Fruit fly (Drosophila melanogaster): Measurements from ENCODE around the gene tup.

The tup gene

DNA sequence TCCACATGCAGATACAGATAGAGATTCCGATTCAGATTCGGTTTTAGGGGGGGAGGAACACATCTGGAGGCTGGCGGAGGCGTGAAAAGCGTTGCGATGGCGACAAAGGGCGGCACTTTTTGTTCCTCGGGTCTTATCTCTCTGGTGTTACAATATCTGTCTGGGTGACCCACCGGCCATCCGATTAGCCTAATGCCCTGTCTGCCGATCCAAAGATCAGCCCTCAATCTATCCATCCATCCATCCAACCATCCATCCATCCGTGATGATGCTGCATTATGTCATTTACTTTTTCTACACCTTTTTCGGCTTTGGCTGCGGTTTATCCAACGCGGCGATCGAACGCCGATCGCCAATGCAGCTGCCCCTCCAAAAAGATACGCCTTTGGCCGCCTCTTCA, 16.9 kb upstream of the tup start:
- TF ChIP-seq CG8478 (optimal IDR thresholded peaks at IDR 0.05) = no peak
- TF ChIP-seq CTCF (optimal IDR thresholded peaks at IDR 0.05) = no peak

DNA sequence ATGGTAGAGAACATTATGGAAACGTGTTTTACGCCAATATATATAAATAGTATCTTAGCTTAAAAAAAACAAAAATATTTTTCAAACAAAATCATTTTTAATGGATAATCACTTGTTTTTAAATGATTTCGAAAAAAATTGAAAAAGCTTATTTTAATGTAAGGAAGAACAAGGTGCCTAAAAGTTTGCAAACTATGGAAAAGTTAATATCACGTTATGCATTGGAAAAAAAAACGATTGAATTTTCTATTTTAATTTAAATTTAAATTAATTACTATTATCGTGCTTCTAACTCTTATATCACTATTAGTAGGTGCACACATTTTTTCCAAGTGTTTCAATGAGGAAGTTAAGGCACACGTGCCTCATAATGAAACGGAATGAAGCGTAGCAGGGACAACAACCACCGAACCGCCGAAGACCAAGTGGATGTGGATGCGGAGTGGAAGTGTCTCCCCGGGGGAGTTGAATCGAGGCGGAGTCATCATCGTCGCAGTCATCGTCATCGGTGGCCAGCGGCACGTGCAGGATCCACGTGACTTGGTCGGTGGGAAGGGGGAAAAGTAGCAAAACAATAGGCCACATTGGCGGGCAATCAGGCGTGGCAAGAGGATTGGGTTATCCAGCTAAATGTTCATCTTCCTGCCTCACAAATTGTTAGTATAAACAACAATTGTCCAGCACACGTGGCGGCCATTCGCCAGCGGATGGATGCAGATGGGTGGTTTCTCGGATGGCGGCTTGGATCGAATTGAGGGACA, 15.9 kb upstream of the tup start:
- no peak for TF ChIP-seq CG8478 (optimal IDR thresholded peaks at IDR 0.05)
- TF ChIP-seq CTCF (optimal IDR thresholded peaks at IDR 0.05) = no peak

DNA sequence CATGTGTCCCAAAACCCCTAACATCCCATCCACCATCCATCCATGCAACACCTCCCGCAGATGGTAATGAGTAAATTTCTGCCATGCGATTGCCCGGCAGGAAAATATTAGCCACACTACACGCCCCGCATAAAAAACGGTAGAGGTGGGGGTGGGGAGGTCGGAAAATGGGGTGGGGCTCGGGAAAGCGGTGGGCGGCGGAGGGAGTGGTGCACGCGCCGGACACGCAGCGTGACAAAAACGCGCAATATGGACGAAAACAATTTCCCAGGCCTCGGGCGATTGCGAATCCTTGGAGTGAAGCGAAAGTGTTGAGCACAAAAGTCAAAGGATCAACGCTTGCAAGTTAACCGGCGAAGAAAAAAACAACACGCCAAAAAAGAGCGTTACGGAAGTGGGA, 15.3 kb upstream of the tup start:
- TF ChIP-seq CG8478 (optimal IDR thresholded peaks at IDR 0.05) (no peak), CTCF (optimal IDR thresholded peaks at IDR 0.05) (no peak)

DNA sequence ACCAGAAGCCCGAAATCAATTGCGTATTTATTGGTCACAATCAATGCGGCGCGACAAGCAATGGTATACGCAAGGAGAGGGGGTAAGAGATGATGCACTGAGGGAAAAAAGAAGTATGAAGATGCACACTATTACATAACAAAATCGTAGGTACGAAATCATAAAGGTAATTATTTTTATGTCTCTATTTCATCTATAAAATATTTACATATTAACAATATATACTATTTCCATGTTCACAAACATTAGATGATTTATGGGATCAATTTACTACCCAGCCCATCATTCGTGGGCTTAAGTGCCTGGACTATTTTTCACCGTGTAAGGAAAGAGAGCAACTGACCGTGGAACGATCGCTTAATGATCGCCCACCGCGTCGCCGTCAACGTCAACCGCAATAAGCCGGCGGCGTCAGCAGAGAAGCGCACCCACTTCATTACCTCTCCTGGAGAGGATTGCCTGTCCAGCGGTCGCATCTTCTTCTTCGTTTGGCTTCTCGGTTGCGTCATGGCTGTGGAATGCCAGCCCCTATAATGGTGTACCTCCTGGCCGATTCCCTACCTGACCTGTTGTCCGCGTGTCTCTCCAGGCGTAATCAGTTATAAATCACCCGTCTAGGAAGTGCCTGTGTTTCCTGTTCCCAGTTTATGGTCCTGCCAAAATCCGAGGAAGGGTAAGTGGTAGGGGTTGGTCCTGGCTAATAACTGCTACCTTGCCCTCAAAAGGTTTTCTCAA, 14.1 kb upstream of the tup start:
- TF ChIP-seq CG8478 (optimal IDR thresholded peaks at IDR 0.05) (no peak), CTCF (optimal IDR thresholded peaks at IDR 0.05) (no peak)

DNA sequence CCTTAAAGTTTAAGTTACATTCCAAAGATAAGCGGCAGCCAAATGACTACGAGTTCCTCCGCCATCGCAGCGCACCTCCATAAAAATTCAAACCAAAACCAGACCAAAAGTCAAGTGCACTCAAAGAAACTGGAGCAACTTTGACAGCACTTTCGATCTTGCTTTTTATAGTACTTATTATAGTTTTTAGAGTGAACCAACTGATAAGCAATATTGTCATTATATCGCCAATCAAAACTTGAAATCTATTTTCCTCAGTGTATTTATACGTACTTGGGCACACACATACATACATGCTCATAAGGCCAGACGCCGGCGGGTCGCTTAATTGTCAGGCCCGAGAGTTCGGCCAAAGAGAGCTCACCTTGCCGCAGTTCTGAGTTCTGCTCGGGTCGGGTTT, 9.0 kb upstream of the tup start:
- TF ChIP-seq CG8478 (optimal IDR thresholded peaks at IDR 0.05) = no peak
- no peak for TF ChIP-seq CTCF (optimal IDR thresholded peaks at IDR 0.05)

DNA sequence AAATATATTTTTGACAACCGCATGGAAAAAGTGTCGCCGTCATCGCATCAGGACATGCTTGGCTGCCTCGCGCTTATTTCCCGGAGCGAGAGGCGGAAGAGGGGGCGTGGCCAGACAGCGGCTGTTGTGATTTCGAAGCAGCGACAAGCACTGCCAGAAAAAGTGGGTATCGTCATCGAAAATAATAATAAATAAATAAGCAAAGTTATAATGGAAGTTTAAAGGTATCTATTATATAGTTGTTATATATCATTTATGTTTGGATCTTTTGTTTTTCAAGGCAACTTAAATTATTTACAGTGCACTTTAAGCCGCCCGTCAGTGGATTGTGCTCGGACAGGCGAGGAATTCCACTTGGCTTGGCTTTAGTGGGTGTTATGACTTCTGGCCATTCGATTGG, 8.2 kb upstream of the tup start:
- no peak for TF ChIP-seq CTCF (optimal IDR thresholded peaks at IDR 0.05)
- TF ChIP-seq CG8478 (optimal IDR thresholded peaks at IDR 0.05) = no peak

DNA sequence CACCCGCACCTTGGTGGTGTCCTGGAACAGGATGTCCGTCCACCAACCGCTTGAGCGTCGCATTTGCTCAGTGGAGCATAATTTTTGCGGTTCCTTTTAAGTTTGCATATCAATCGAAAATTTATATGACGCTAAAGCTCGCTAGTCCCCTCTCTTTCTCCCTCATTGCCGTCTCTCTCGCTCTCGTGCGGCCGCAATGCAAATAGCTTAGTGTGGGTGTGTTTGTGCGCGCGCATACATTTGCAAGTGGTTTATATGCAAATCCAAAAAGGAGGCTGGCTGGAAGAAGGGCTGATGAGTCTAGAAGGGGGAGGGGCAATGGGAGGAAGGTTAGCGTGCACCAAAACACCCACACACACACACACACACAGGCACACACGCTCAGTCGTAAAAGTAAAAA, 5.8 kb upstream of the tup start:
- TF ChIP-seq CG8478 (optimal IDR thresholded peaks at IDR 0.05) (no peak), CTCF (optimal IDR thresholded peaks at IDR 0.05) (no peak)

DNA sequence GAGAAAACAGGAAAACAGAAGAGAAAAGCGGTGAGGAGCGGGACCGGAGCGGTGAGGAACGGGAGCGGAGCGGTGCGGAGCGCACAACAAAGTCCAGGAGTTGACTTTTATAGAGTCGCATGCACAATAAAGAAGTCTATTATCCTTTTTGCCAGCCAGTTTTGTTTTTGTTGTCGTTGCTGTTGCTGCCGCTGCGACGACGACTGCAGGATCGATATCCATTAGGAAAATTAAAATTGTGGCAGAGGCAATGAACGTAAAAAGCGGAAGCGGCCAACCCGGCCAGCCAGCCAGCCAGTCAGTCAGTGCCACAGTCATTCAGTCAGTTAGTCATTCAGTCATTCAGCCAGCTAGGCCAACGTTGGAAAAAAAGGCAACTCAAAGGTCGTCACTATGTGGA, 3.7 kb upstream of the tup start:
- TF ChIP-seq CTCF (optimal IDR thresholded peaks at IDR 0.05) (no peak), CG8478 (optimal IDR thresholded peaks at IDR 0.05) (no peak)

DNA sequence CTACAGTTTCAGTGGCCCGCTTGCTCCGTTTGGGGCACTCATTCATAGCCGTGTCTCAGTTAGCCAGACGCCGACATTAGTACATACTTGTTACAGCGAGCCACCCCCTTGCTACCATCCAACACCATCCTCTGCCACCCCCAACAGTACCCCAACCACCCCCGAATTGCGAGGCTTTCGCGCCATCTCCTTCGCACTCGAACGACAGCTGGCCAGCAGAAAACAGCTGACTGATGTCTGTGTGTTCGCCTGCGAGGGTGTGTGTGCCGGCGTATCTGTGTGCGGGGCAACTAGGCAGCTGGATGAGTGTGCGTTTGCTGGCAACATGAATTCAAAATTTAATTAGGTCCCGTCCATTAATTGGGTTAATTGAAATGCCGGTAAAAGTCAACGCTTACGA, 1.7 kb upstream of the tup start:
- no peak for TF ChIP-seq CTCF (optimal IDR thresholded peaks at IDR 0.05)
- no peak for TF ChIP-seq CG8478 (optimal IDR thresholded peaks at IDR 0.05)

DNA sequence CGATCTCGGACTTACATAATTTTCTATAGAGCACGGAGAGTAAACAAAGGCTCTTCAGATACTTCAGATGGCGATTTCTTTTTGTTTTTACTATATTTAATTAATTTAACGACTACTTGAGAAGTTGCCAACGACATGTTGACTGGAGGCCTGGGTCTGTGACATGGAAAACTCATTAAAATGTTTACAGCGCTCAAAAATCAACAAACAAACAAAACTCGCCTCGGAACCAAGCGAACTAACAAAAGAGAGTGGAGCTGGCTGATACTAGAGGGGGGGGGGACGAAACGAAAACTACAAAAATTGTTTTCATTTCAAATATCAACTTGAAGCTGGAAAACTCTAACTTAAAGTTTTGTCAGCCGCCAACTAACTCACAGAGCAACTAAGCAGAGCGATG, 2.6 kb downstream of the tup start:
- TF ChIP-seq CTCF (optimal IDR thresholded peaks at IDR 0.05) (no peak), CG8478 (optimal IDR thresholded peaks at IDR 0.05) (no peak)

DNA sequence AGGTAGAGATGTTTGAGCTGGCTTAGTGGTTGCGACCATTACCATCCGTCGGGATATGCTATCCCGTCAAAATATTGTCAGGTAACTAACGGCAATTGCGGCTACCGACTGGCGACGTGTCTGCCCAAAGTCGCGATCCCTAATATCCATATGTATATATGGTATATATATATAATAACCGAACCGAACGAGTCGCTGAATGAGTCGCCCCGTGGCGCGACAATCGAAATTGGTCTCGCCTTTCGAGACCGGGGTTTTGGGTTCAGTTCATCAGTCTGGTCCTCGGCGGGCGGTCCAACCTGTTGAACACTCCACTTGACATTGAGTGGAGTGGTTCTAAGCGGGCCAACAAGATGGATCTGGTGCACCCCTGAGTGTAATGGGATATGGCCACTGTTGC, 5.8 kb downstream of the tup start:
- no peak for TF ChIP-seq CG8478 (optimal IDR thresholded peaks at IDR 0.05)
- no peak for TF ChIP-seq CTCF (optimal IDR thresholded peaks at IDR 0.05)

DNA sequence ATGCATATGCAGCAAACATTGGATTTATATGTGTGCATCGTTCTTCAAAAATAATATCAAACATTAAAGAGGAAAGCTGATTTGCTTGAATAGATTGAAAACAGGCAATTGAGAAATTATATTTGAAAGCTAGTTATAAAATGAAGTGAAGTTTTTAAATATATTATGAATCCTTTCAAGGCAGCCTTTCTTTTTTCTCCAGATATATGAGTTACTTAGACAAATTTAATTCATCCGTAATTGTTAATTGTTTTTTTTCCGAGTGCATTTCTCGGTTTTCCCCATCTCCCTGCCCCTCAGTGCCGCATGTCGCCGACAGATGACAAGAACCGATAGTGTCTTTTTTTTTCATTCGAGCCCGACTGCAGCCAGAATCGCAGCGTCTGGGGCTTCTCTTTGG, 9.2 kb downstream of the tup start:
- TF ChIP-seq CG8478 (optimal IDR thresholded peaks at IDR 0.05) = no peak
- TF ChIP-seq CTCF (optimal IDR thresholded peaks at IDR 0.05) = no peak

DNA sequence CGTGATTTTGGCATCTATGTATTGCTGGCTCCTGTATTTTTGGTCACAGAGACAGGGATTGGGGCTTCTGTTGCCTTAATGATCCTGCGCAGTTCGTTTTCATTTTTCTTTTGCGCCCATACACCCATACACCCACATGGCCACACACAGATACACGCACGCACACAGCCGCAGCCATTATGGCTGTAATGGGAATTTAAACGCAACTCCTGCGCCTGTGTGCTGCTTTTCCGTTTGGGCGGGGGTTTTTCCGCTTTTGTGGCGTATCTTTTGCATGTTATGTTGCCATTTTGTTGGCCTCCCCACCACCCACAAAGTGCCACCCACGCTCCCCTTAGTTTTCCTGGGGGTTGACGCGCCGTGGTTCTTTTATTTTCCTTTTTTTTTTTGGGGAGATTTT, 13.2 kb downstream of the tup start:
- TF ChIP-seq CTCF (optimal IDR thresholded peaks at IDR 0.05) (no peak), CG8478 (optimal IDR thresholded peaks at IDR 0.05) (no peak)

DNA sequence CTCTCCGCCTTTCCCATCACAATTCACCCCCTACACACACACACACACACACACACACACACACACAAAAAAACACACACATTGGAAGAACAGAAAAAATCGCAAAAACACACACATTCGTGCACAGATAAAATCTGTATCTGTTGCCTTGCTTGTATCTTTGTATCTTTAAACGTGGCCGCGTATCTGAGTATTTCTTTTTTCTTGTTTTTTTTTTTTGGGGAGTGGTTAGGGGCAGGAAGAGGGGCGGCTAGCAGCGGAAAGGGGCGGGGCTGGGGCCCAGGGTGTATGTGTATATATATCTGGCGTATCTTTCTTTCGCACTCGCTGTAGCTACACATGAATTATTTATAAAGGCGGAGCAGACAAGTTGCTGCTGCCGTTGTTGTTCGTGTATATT, 14.5 kb downstream of the tup start:
- TF ChIP-seq CG8478 (optimal IDR thresholded peaks at IDR 0.05) (no peak), CTCF (optimal IDR thresholded peaks at IDR 0.05) (no peak)

DNA sequence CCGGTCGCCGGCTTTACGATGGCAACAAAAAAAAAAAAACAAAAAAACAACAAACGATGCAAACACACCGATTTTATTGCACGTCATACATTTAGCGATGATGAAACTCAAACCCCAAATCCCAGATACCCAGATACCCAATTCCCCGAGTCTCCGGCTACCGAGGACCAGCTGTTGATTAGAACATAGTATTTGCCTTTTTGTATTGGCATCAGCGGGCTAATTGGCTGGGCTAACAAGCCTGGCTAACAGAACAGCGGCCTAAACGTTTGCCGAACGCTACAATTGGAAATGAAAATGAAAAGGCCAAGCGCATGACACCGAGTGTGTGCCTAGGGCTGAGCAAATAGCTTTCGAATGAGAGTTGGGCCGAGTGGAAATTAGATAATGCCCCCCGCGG, 16.1 kb downstream of the tup start:
- TF ChIP-seq CTCF (optimal IDR thresholded peaks at IDR 0.05) (no peak), CG8478 (optimal IDR thresholded peaks at IDR 0.05) (no peak)

DNA sequence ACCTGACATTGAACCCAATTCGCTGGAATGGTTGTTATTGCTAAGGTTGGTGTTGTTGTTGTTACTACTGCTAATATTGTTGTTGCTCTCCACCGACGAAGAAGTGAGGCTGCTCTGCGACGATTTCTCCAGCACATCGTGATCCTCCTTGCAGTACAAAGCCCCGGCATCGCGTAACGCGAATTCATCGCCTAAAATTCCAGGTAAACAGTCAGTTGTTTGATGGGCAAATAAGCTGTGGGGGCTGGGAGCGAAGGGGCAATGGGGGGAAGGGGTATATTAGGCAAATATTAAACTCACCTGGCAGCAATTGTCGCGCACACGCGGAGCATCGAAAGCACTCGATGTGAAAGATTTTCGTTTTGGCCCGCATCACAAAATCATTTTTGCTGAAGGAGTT, 17.0 kb downstream of the tup start:
- TF ChIP-seq CG8478 (optimal IDR thresholded peaks at IDR 0.05) = no peak
- no peak for TF ChIP-seq CTCF (optimal IDR thresholded peaks at IDR 0.05)

Data from S2 (cell line).